Worm (Caenorhabditis elegans) whole organism, early embryonic: Measurements from ENCODE around the gene cut-5.
A peak's percentile ranks its signal among the peaks of the same experiment; 100 is the strongest.

ENCODE experiments used
- B0310.2 ChIP-seq: sonication (generic microtip); optimal IDR thresholded peaks from 2 replicates; lab custom pipeline; 2016; ENCODE audit warnings: mild to moderate bottlenecking, missing genetic modification characterization, missing compliant biosample characterization
- F13C5.2 ChIP-seq: sonication (generic microtip); optimal IDR thresholded peaks from 2 replicates; lab custom pipeline; 2017; ENCODE audit warnings: mild to moderate bottlenecking, missing genetic modification characterization, inconsistent platforms, missing compliant biosample characterization
- aly-1 ChIP-seq: sonication (generic microtip); optimal IDR thresholded peaks from 2 replicates; lab custom pipeline; 2016; ENCODE audit warnings: missing genetic modification characterization, missing compliant biosample characterization
- ama-1 ChIP-seq: fragments of 150-350 bp; optimal IDR thresholded peaks from 2 replicates; lab custom pipeline; 2014
- ceh-13 ChIP-seq: fragments of 200-800 bp; sonication (Bioruptor generic); optimal IDR thresholded peaks from 2 replicates; lab custom pipeline; 2018; ENCODE audit warnings: mild to moderate bottlenecking, missing genetic modification characterization, missing compliant biosample characterization
- ceh-36 ChIP-seq: sonication (generic microtip); optimal IDR thresholded peaks from 2 replicates; lab custom pipeline; 2016; ENCODE audit warnings: missing genetic modification characterization, inconsistent platforms, missing compliant biosample characterization
- ets-7 ChIP-seq: sonication (generic microtip); optimal IDR thresholded peaks from 2 replicates; lab custom pipeline; 2016; ENCODE audit warnings: missing genotype, missing genetic modification characterization, missing compliant biosample characterization
- flt-1 ChIP-seq: fragments of 200-800 bp; sonication (Bioruptor generic); IDR thresholded peaks from 2 replicates; pipeline ENCODE4 v1.3.6; 2022; ENCODE audit warnings: missing genetic modification characterization, missing compliant biosample characterization
- hmbx-1 ChIP-seq: sonication (generic microtip); optimal IDR thresholded peaks from 2 replicates; lab custom pipeline; 2016; ENCODE audit warnings: mild to moderate bottlenecking, missing genetic modification characterization, missing compliant biosample characterization
- hmg-4 ChIP-seq: fragments of 200-800 bp; sonication (Bioruptor generic); optimal IDR thresholded peaks from 2 replicates; lab custom pipeline; 2018; ENCODE audit warnings: mild to moderate bottlenecking, missing genetic modification characterization, missing compliant biosample characterization
- hnd-1 ChIP-seq: sonication (generic microtip); optimal IDR thresholded peaks from 2 replicates; lab custom pipeline; 2016; ENCODE audit warnings: missing genetic modification characterization, missing compliant biosample characterization
- pes-1 ChIP-seq: fragments of 200-800 bp; sonication (Bioruptor generic); IDR thresholded peaks from 2 replicates; pipeline ENCODE4 v1.3.6; 2022; ENCODE audit warnings: missing genetic modification reagents, missing genetic modification characterization, missing compliant biosample characterization
- scrt-1 ChIP-seq: fragments of 200-800 bp; sonication (Bioruptor generic); IDR thresholded peaks from 2 replicates; pipeline ENCODE4 v1.3.6; 2022; ENCODE audit warnings: missing genetic modification characterization, missing compliant biosample characterization
- sea-1 ChIP-seq: fragments of 200-800 bp; sonication (Bioruptor generic); conservative IDR thresholded peaks from 2 replicates; pipeline ENCODE4 v1.3.6; 2022; ENCODE audit warnings: missing genetic modification characterization, missing compliant biosample characterization
- tbx-11 ChIP-seq: fragments of 200-800 bp; sonication (Bioruptor generic); IDR thresholded peaks from 2 replicates; pipeline ENCODE4 v1.3.6; 2022; ENCODE audit warnings: missing genetic modification characterization, missing compliant biosample characterization
- tbx-37 ChIP-seq: fragments of 200-800 bp; sonication (Bioruptor generic); conservative IDR thresholded peaks from 2 replicates; pipeline ENCODE4 v1.3.6; 2022; ENCODE audit warnings: missing genetic modification reagents, missing genetic modification characterization, missing compliant biosample characterization
- tra-4 ChIP-seq: sonication (generic microtip); optimal IDR thresholded peaks from 2 replicates; lab custom pipeline; 2017; ENCODE audit warnings: missing genetic modification characterization, missing compliant biosample characterization

cut-5 gene

DNA sequence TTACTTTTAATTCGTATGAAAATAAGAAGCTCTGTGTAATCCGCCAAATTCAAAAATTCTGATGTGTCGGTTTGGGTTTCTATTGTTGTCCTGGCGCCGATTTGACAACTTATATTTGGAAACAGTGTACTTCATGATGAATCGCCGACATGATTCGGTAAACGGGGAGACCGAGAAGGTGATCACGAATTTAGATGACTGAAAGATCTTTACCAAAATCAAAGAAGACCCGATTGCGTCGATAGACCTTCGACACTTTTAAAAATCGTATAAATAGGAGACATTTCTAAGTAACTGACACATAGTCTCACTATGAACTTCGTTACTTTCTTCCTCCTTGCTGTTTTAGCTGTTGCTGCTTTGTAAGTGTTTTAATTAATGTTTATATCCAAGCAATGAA is 35.6 kb downstream of the cut-5 start, which contains the start of gene fip-5:
fip-5 (plus strand) TSS at position 312 of the 400 bp plus-strand sequence.
- TF ChIP-seq tbx-37 (no peak), hmg-4 (GFP tag; lab: Kevin White, UChicago) (no peak), F13C5.2 (tag; lab: Kevin White, UChicago) (no peak), aly-1 (tag; lab: Kevin White, UChicago) (no peak), ceh-36 (no peak), B0310.2 (no peak), hnd-1 (tag; lab: Kevin White, UChicago) (no peak), hmbx-1 (tag; lab: Kevin White, UChicago) (no peak), scrt-1 (GFP tag; lab: Robert Waterston, UW) (no peak), sea-1 (GFP tag; lab: Robert Waterston, UW) (no peak), pes-1 (GFP tag; lab: Robert Waterston, UW) (no peak), tra-4 (tag; lab: Kevin White, UChicago) (no peak), flt-1 (no peak), ama-1 (lab: Kevin White, UChicago) (no peak), ets-7 (tag; lab: Kevin White, UChicago) (no peak), tbx-11 (GFP tag; lab: Robert Waterston, UW) (no peak), ceh-13 (GFP tag; lab: Kevin White, UChicago) (no peak)

DNA sequence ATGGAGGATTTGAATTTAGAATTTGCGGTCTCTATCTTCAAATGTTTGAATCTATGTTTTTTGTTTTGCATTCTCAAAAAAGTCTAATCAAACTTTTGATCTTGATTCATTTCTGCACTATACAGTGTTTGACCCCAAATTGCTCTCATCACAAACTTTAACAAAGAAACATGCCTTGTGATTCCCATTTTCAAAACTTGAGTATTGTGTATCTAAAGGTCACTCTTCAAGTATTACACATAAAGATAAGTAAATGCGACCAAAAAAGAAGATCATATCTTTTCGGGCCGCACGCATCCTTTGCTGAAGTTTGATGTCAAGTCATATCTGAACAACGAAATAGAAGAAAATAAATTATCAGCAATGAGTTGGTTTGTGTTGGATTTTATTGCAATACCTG is 36.1 kb downstream of the cut-5 start:
- no peak for TF ChIP-seq aly-1 (tag; lab: Kevin White, UChicago)
- TF ChIP-seq B0310.2 = no peak
- TF ChIP-seq pes-1 (GFP tag; lab: Robert Waterston, UW) = no peak
- no peak for TF ChIP-seq hmg-4 (GFP tag; lab: Kevin White, UChicago)
- no peak for TF ChIP-seq ama-1 (lab: Kevin White, UChicago)
- TF ChIP-seq tbx-11 (GFP tag; lab: Robert Waterston, UW) = no peak
- TF ChIP-seq ceh-13 (GFP tag; lab: Kevin White, UChicago) = no peak
- TF ChIP-seq flt-1 = no peak
- TF ChIP-seq ceh-36 = no peak
- no peak for TF ChIP-seq F13C5.2 (tag; lab: Kevin White, UChicago)
- TF ChIP-seq sea-1 (GFP tag; lab: Robert Waterston, UW) = no peak
- no peak for TF ChIP-seq hnd-1 (tag; lab: Kevin White, UChicago)
- TF ChIP-seq tra-4 (tag; lab: Kevin White, UChicago) = no peak
- no peak for TF ChIP-seq scrt-1 (GFP tag; lab: Robert Waterston, UW)
- no peak for TF ChIP-seq hmbx-1 (tag; lab: Kevin White, UChicago)
- TF ChIP-seq tbx-37 = no peak
- no peak for TF ChIP-seq ets-7 (tag; lab: Kevin White, UChicago)

DNA sequence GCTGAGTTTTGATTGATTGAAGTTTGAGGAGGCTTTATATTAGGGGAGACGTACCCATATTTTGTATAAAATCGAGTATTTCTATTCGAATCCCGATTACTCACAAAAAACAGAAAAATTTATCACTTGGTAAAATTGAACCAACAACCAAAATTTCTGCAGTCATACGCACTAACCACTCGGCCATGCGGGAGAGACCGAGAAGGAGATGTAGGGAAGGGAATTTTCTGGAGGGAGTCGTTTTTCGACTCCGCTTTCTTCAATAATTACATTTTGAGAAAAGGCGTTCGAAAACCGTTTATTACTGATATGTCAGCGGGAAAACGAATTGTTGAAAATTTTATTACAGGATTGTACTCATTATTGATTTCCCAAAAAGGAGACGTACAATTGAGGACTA is 39.1 kb downstream of the cut-5 start:
- peak; percentile 61; the same call in 1 of the 2 replicates for TF ChIP-seq pes-1 (GFP tag; lab: Robert Waterston, UW)
- 0 out of 2 replicates have a peak, but pooled peaks have one; percentile 5 for TF ChIP-seq flt-1

ce11 chrX:10297410-10297809 is 40.6 kb downstream of the cut-5 start:
- TF ChIP-seq sea-1 (GFP tag; lab: Robert Waterston, UW) (no peak), ama-1 (lab: Kevin White, UChicago) (no peak), ets-7 (tag; lab: Kevin White, UChicago) (no peak), pes-1 (GFP tag; lab: Robert Waterston, UW) (no peak), scrt-1 (GFP tag; lab: Robert Waterston, UW) (no peak), hmbx-1 (tag; lab: Kevin White, UChicago) (no peak), F13C5.2 (tag; lab: Kevin White, UChicago) (no peak), tbx-37 (no peak), flt-1 (no peak), hnd-1 (tag; lab: Kevin White, UChicago) (no peak), ceh-13 (GFP tag; lab: Kevin White, UChicago) (no peak), B0310.2 (no peak), ceh-36 (no peak)

DNA sequence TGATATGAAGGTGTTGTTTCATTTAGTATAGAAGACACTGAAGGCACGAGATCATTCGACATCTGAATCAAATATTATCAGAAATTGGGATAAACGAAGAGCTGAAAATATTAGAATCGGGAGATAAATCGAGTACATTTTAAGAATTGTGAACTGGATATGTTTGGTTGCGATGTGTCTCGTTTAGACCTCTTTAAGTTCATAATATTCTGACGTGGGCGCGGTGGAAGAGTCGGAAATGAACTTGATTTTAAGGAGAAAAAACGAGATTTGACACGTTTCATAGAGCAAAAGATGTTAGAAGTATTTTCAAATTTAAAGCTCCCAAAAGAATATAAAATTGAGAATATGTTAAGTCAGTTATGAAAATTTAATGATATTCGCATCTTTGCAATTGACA is 52.4 kb downstream of the cut-5 start, which contains the start of gene npr-6:
npr-6 (minus strand) TSS at position 101 of the 400 bp plus-strand sequence.
- TF ChIP-seq tbx-11 (GFP tag; lab: Robert Waterston, UW) (no peak), ceh-36 (no peak), ama-1 (lab: Kevin White, UChicago) (no peak), hmg-4 (GFP tag; lab: Kevin White, UChicago) (no peak)
